Fruit fly (Drosophila melanogaster) whole organism, adult: ENCODE measurements around the gene Ggamma30A.

ENCODE experiments used
- CG12768 ChIP-seq: fragments of 200-800 bp; sonication (Bioruptor generic); optimal IDR thresholded peaks from 2 replicates; lab custom pipeline; 2017; ENCODE audit warnings: missing biosample characterization, missing genetic modification characterization, mild to moderate bottlenecking, moderate library complexity, missing genetic modification reagents
- CG14711 ChIP-seq: fragments of 200-800 bp; sonication (Bioruptor generic); optimal IDR thresholded peaks from 2 replicates; lab custom pipeline; 2018; ENCODE audit warnings: missing biosample characterization, mild to moderate bottlenecking, missing genetic modification characterization, moderate library complexity
- CG7045 ChIP-seq: fragments of 200-800 bp; sonication (Bioruptor generic); optimal IDR thresholded peaks from 2 replicates; lab custom pipeline; 2017; ENCODE audit warnings: missing biosample characterization, mild to moderate bottlenecking, missing genetic modification characterization
- CG7101 ChIP-seq: fragments of 200-800 bp; sonication (Bioruptor generic); optimal IDR thresholded peaks from 2 replicates; lab custom pipeline; 2018; ENCODE audit warnings: missing biosample characterization, mild to moderate bottlenecking, missing genetic modification characterization, moderate library complexity
- Clk ChIP-seq: fragments of 200-800 bp; sonication (Bioruptor generic); optimal IDR thresholded peaks from 2 replicates; lab custom pipeline; 2017; ENCODE audit warnings: missing biosample characterization, missing genetic modification characterization
- Crg-1 ChIP-seq: fragments of 200-800 bp; sonication (Bioruptor generic); optimal IDR thresholded peaks from 2 replicates; lab custom pipeline; 2016; ENCODE audit warnings: missing biosample characterization, missing genetic modification characterization
- bab1 ChIP-seq: fragments of 200-800 bp; sonication (Bioruptor generic); optimal IDR thresholded peaks from 3 replicates; lab custom pipeline; 2019; ENCODE audit warnings: missing biosample characterization, mild to moderate bottlenecking, missing genetic modification characterization, moderate library complexity
- cnc ChIP-seq, 2 experiments: fragments of >200 bp; optimal IDR thresholded peaks; 2 replicates each; lab custom pipeline; 2017
- kay ChIP-seq: fragments of 200-800 bp; sonication (Bioruptor generic); peaks from one replicate; lab custom pipeline; 2016; ENCODE audit warnings: missing biosample characterization, missing genetic modification characterization, borderline replicate concordance
- ovo ChIP-seq: fragments of 200-800 bp; sonication (Bioruptor generic); optimal IDR thresholded peaks from 2 replicates; lab custom pipeline; 2016; ENCODE audit warnings: missing biosample characterization, missing genetic modification characterization
- pad ChIP-seq: fragments of 200-800 bp; sonication (Bioruptor generic); optimal IDR thresholded peaks from 3 replicates; lab custom pipeline; 2017; ENCODE audit warnings: missing biosample characterization, missing genetic modification characterization, mild to moderate bottlenecking, moderate library complexity, missing genetic modification reagents
- tj ChIP-seq: fragments of 200-800 bp; sonication (Bioruptor generic); optimal IDR thresholded peaks from 3 replicates; lab custom pipeline; 2017; ENCODE audit warnings: missing biosample characterization, mild to moderate bottlenecking, missing genetic modification characterization, moderate library complexity

DNA sequence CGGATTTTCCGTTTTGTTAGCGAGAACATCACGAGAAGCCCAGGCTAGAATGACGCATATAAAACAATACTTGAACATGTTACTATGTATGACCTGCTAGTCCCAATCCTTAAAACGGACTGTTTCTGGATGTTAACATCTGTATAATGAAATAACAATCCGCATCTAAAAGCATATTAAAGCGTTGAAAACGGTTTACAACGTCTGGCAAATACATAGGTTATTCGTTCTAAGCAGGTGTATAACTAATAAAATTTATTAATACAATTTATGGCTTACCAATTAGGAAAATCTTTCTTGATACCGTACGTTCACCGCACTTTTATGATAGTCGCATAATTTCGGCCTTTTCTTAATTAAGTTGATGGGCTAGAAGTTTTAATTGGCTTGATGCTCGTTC, 1.6 kb upstream of the Ggamma30A start, which contains the start of gene lectin-30A:
- TF ChIP-seq ovo (GFP tag; lab: Kevin White, UChicago) (no peak), pad (GFP tag; lab: Kevin White, UChicago) (no peak), Clk (GFP tag; lab: Kevin White, UChicago) (no peak), bab1 (no peak), Crg-1 (GFP tag; lab: Kevin White, UChicago) (no peak), CG14711 (tag; lab: Kevin White, UChicago) (no peak), cnc (optimal IDR thresholded peaks at IDR 0.05; lab: Kevin White, UChicago) (no peak), CG7101 (tag; lab: Kevin White, UChicago) (no peak), CG12768 (GFP tag; lab: Kevin White, UChicago) (no peak), CG7045 (no peak), kay (GFP tag; lab: Kevin White, UChicago) (no peak), tj (GFP tag; lab: Kevin White, UChicago) (no peak)
